Worm (Caenorhabditis elegans): ENCODE data around the gene math-13.

The math-13 gene

DNA sequence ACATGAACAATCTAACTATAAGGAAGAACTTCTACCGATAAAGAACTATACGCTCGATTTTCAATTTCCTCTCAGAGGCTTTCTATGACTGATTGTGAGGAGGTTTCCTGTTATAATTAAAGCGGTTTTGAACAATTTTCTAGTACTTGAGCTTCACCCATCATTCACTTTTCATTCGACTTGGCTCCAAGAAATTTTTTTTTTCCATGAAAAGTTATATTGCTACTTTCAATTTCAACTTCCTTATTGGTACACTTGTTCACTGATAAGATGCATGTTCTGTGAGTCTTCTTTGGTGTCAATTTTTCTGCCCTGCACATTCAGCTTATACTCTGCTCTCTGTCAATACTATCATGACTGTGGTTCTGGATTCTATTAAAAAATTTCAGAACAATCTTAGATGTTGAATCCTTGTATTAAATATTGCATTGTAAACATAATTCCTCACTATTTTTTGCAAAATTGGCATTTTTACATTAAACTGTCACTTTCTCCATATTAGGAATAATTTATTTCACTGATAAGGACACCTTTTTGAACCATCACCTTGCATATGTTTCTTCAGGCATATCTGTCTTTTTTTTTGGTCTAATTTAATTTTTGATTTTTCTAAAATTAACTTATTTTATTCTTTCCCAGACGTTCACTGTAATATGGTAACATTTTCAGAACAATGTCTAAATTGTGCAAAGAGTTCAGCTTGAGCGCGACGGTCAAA, 4.7 kb upstream of the math-13 start, which contains the start of gene math-10:
math-10 (plus strand) TSS at position 668 of the 718 bp plus-strand sequence.
- TF ChIP-seq daf-19 (GFP tag; conservative IDR thresholded peaks at IDR 0.05), result no peak
- TF ChIP-seq hlh-11 (tag; optimal IDR thresholded peaks at IDR 0.05), result peak; percentile 54
- peak; percentile 33 for TF ChIP-seq nhr-28 (tag; optimal IDR thresholded peaks at IDR 0.05)
- peak in 1 of 2 experiments; percentile 79 for TF ChIP-seq unc-62 (GFP tag; optimal IDR thresholded peaks at IDR 0.05 in 1 of 2)
- no peak for TF ChIP-seq unc-62 (tag; optimal IDR thresholded peaks at IDR 0.05)
- TF ChIP-seq daf-12 (tag; optimal IDR thresholded peaks at IDR 0.05), result no peak
- TF ChIP-seq F37D6.2 (tag; optimal IDR thresholded peaks at IDR 0.05), result no peak
- TF ChIP-seq dmd-8 (GFP tag; IDR thresholded peaks at IDR 0.05), result no peak
- TF ChIP-seq set-16 (GFP tag; IDR thresholded peaks at IDR 0.05), result no peak
- peak; percentile 55 for TF ChIP-seq dmd-6 (GFP tag; IDR thresholded peaks at IDR 0.05)
- peak; percentile 8 for TF ChIP-seq pqm-1 (tag; optimal IDR thresholded peaks at IDR 0.05)
- TF ChIP-seq lsy-2 (tag; optimal IDR thresholded peaks at IDR 0.05), result no peak
- TF ChIP-seq Y105C5A.15 (GFP tag; IDR thresholded peaks at IDR 0.05), result no peak
- TF ChIP-seq lin-1 (GFP tag; IDR thresholded peaks at IDR 0.05), result no peak
- no peak for TF ChIP-seq mep-1 (tag; optimal IDR thresholded peaks at IDR 0.05)
- no peak for TF ChIP-seq pha-4 (GFP tag; IDR thresholded peaks at IDR 0.05)
- no peak for TF ChIP-seq pha-4 (tag; optimal IDR thresholded peaks at IDR 0.05)
- TF ChIP-seq F44E2.7 (GFP tag; IDR thresholded peaks at IDR 0.05), result no peak

DNA sequence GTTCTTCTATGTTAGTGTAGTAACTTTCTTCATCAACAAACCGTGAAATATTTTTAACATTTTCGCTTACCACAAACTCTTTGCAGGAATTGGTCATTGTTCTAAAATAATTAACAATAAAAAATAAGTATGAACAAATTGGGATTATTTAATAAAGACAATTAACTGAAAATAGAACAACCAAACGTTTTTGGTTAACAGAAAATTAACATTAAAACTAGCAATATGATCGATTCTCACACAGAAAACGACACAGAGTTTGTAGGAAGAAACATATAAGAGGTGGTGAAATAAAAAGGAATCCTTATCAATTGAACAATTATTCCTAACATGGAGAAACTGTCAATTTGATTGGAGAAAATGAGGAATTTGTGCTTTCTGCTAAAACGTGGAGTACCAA, 2.9 kb downstream of the math-13 start, which contains the start of gene math-16:
math-16 (minus strand) TSS at position 101 of the 400 bp plus-strand sequence.
- no peak for TF ChIP-seq nhr-77 (tag; optimal IDR thresholded peaks at IDR 0.05)
- no peak for TF ChIP-seq ceh-32 (tag; optimal IDR thresholded peaks at IDR 0.05; ENCODE audit: poor library complexity)
- no peak for TF ChIP-seq set-16 (GFP tag; IDR thresholded peaks at IDR 0.05)
- TF ChIP-seq saeg-2 (GFP tag; IDR thresholded peaks at IDR 0.05), result no peak
- TF ChIP-seq snpc-4 (tag; optimal IDR thresholded peaks at IDR 0.05), result no peak
- no peak for TF ChIP-seq mdl-1 (tag; optimal IDR thresholded peaks at IDR 0.05)
- no peak for TF ChIP-seq sdz-12 (GFP tag; optimal IDR thresholded peaks at IDR 0.05)
- no peak for TF ChIP-seq zfp-2 (tag; optimal IDR thresholded peaks at IDR 0.05)
- TF ChIP-seq pqm-1 (tag; optimal IDR thresholded peaks at IDR 0.05), result no peak

DNA sequence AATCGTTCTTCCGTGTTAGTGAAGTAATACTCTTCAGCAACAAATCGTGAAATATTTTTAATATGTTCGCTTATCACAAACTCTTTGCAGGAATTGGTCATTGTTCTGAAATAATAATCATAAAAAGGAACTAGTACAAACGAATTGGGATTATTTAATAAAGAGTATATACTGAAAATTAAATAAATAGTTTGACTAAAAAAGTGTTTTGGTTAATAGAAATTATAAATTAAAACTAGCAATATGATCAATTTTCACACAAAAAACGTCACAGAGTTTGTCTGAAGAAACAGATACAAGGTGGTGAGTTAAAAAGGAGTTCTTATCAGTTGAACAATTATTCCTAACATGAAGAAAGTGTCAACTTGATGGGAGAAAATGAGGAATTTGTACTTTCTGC, 6.9 kb downstream of the math-13 start, which contains the start of gene math-5:
math-5 (minus strand) TSS at position 101 of the 400 bp plus-strand sequence.
- TF ChIP-seq zag-1 (tag; optimal IDR thresholded peaks at IDR 0.05) (no peak), D1046.2 (GFP tag; IDR thresholded peaks at IDR 0.05) (no peak), ceh-82 (tag; optimal IDR thresholded peaks at IDR 0.05) (no peak), nhr-237 (tag; optimal IDR thresholded peaks at IDR 0.05) (no peak), unc-39 (tag; optimal IDR thresholded peaks at IDR 0.05) (no peak), lin-15B (tag; optimal IDR thresholded peaks at IDR 0.05) (no peak), hlh-11 (tag; optimal IDR thresholded peaks at IDR 0.05) (no peak), nhr-25 (tag; optimal IDR thresholded peaks at IDR 0.05; ENCODE audit: borderline replicate concordance, insufficient read depth) (no peak), nhr-11 (tag; optimal IDR thresholded peaks at IDR 0.05) (no peak), egl-43 (GFP tag; IDR thresholded peaks at IDR 0.05) (no peak), hif-1 (tag; optimal IDR thresholded peaks at IDR 0.05) (no peak), php-3 (GFP tag; IDR thresholded peaks at IDR 0.05) (no peak), mdl-1 (tag; optimal IDR thresholded peaks at IDR 0.05) (no peak), ama-1 (optimal IDR thresholded peaks at IDR 0.05) (no peak)

DNA sequence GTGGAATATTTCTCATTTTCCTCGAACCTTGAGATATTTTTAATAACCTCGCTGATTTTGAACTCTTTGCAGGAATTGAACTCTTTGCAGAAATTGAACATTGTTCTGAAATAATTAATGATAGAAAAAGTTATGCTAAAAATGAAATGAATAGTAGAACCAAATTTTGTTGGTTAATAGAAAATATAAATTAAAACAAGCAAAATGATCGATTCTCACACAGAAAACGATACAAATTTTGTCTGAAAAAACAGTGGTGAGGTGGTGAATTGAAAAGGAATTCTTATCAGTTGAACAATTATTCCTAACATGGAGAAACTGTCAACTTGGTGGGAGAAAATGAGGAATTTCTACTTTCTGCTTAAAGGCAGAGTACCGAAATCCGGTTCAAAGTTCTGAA, 8.9 kb downstream of the math-13 start, which contains the start of gene math-6:
math-6 (minus strand) TSS at position 101 of the 400 bp plus-strand sequence.
- TF ChIP-seq madf-5 (GFP tag; IDR thresholded peaks at IDR 0.05), result no peak
- no peak for TF ChIP-seq F10B5.3 (tag; optimal IDR thresholded peaks at IDR 0.05)

Data from whole organism, L4 larva.